Fruit fly (Drosophila melanogaster) whole organism, wandering third instar larva: ENCODE results near the gene MESK4.
"Not testable (repeated sequence)": the region's sequence is repeated elsewhere in the genome, so short reads cannot be mapped to it uniquely, and the experiment has no call there.

Source experiments
- CrebA ChIP-seq: fragments of 200-800 bp; sonication (Bioruptor generic); optimal IDR thresholded peaks from 2 replicates; lab custom pipeline; 2016; ENCODE audit warnings: missing biosample characterization, mild to moderate bottlenecking, missing genetic modification characterization, borderline replicate concordance
- HLH106 ChIP-seq: fragments of 200-800 bp; optimal IDR thresholded peaks from 3 replicates; lab custom pipeline; 2019; ENCODE audit warnings: missing biosample characterization, mild to moderate bottlenecking, missing genetic modification characterization, moderate library complexity
- Hr83 ChIP-seq: fragments of 200-300 bp; sonication (Bioruptor generic); optimal IDR thresholded peaks from 2 replicates; lab custom pipeline; 2016; ENCODE audit warnings: missing biosample characterization, mild to moderate bottlenecking, missing genetic modification characterization, moderate library complexity; ENCODE audit not compliant: poor library complexity, severe bottlenecking
- Myc ChIP-seq: fragments of >200 bp; optimal IDR thresholded peaks from 2 replicates; lab custom pipeline; 2017
- Sp1 ChIP-seq: fragments of 200-800 bp; sonication (Bioruptor generic); optimal IDR thresholded peaks from 3 replicates; lab custom pipeline; 2019; ENCODE audit warnings: missing biosample characterization, mild to moderate bottlenecking, missing genetic modification characterization, moderate library complexity
- br ChIP-seq: fragments of 200-800 bp; sonication (Bioruptor generic); optimal IDR thresholded peaks from 2 replicates; lab custom pipeline; 2016; ENCODE audit warnings: missing biosample characterization, missing genetic modification characterization
- fru ChIP-seq: fragments of 200-800 bp; sonication (Bioruptor generic); optimal IDR thresholded peaks from 3 replicates; lab custom pipeline; 2016; ENCODE audit warnings: missing biosample characterization, mild to moderate bottlenecking, missing genetic modification characterization
- pan ChIP-seq: fragments of >200 bp; optimal IDR thresholded peaks from 2 replicates; lab custom pipeline; 2017
- psq ChIP-seq: fragments of 200-800 bp; sonication (Bioruptor generic); optimal IDR thresholded peaks from 3 replicates; lab custom pipeline; 2017; ENCODE audit warnings: missing biosample characterization, mild to moderate bottlenecking, missing genetic modification characterization, moderate library complexity

DNA sequence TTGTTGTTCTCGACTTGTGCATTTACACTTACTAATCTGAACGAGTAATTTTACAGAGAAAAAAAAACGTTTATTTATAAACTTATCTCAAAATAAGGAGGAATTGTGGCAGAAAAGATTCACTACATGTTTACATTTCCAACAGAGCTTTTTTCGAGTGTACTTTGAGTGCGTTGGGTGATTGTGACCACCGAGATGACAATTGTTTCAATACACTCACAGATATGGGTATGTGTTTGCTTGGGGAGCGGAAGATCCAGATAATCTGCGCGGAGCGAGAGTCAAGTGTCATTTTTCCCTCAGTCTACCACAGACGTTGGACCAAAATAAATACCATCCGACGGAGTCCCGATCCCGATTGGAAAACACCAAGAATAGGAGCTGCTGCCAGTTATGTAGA is at the start of gene MESK4:
- TF ChIP-seq CrebA; Sp1 (GFP tag; lab: Kevin White, UChicago); Hr83 (GFP tag; lab: Kevin White, UChicago); pan (lab: Kevin White, UChicago); HLH106 (tag; lab: Kevin White, UChicago); br (GFP tag; lab: Kevin White, UChicago); Myc (lab: Kevin White, UChicago); psq (GFP tag; lab: Kevin White, UChicago); fru (GFP tag; lab: Kevin White, UChicago): not testable (repeated sequence)
